Fruit fly (Drosophila melanogaster) whole organism, adult: Measurements from ENCODE around the gene PK1-R.

Experiments
- CG11617 ChIP-seq: fragments of 200-800 bp; sonication (Bioruptor generic); optimal IDR thresholded peaks from 2 replicates; lab custom pipeline; 2017; ENCODE audit warnings: mild to moderate bottlenecking, missing biosample characterization, missing genetic modification reagents, missing genetic modification characterization
- CG7045 ChIP-seq: fragments of 200-800 bp; sonication (Bioruptor generic); optimal IDR thresholded peaks from 2 replicates; lab custom pipeline; 2017; ENCODE audit warnings: missing biosample characterization, mild to moderate bottlenecking, missing genetic modification characterization
- CG7101 ChIP-seq: fragments of 200-800 bp; sonication (Bioruptor generic); optimal IDR thresholded peaks from 2 replicates; lab custom pipeline; 2018; ENCODE audit warnings: missing biosample characterization, mild to moderate bottlenecking, missing genetic modification characterization, moderate library complexity
- Crg-1 ChIP-seq: fragments of 200-800 bp; sonication (Bioruptor generic); optimal IDR thresholded peaks from 2 replicates; lab custom pipeline; 2016; ENCODE audit warnings: missing biosample characterization, missing genetic modification characterization
- Mnt ChIP-seq: fragments of 200-800 bp; sonication (Bioruptor generic); optimal IDR thresholded peaks from 2 replicates; lab custom pipeline; 2016; ENCODE audit warnings: missing biosample characterization, mild to moderate bottlenecking, missing genetic modification characterization
- bab1 ChIP-seq: fragments of 200-800 bp; sonication (Bioruptor generic); optimal IDR thresholded peaks from 3 replicates; lab custom pipeline; 2019; ENCODE audit warnings: missing biosample characterization, mild to moderate bottlenecking, missing genetic modification characterization, moderate library complexity
- cic ChIP-seq: fragments of 200-800 bp; sonication (Bioruptor generic); optimal IDR thresholded peaks from 2 replicates; lab custom pipeline; 2017; ENCODE audit warnings: missing biosample characterization, mild to moderate bottlenecking, missing genetic modification characterization, moderate library complexity
- cnc ChIP-seq, 2 experiments: fragments of >200 bp; optimal IDR thresholded peaks; 2 replicates each; lab custom pipeline; 2017
- kay ChIP-seq: fragments of 200-800 bp; sonication (Bioruptor generic); peaks from one replicate; lab custom pipeline; 2016; ENCODE audit warnings: missing biosample characterization, missing genetic modification characterization, borderline replicate concordance
- pad ChIP-seq: fragments of 200-800 bp; sonication (Bioruptor generic); optimal IDR thresholded peaks from 3 replicates; lab custom pipeline; 2017; ENCODE audit warnings: missing biosample characterization, missing genetic modification characterization, mild to moderate bottlenecking, moderate library complexity, missing genetic modification reagents
- toe ChIP-seq: fragments of 200-800 bp; sonication (Bioruptor generic); optimal IDR thresholded peaks from 2 replicates; lab custom pipeline; 2016; ENCODE audit warnings: missing biosample characterization, missing genetic modification characterization

- TF ChIP-seq CG7045 (GFP tag; lab: Kevin White, UChicago), result no peak
- TF ChIP-seq cnc (optimal IDR thresholded peaks at IDR 0.05; lab: Kevin White, UChicago), result no peak
- no peak for TF ChIP-seq kay (GFP tag; lab: Kevin White, UChicago)
- no peak for TF ChIP-seq pad (GFP tag; lab: Kevin White, UChicago)
- no peak for TF ChIP-seq toe (GFP tag; lab: Kevin White, UChicago)
- no peak for TF ChIP-seq CG7101 (tag; lab: Kevin White, UChicago)
- TF ChIP-seq Mnt (GFP tag; lab: Kevin White, UChicago), result no peak
- no peak for TF ChIP-seq cic (GFP tag; lab: Kevin White, UChicago)
- no peak for TF ChIP-seq bab1 (GFP tag; lab: Kevin White, UChicago)
- TF ChIP-seq Crg-1 (GFP tag; lab: Kevin White, UChicago), result no peak
- no peak for TF ChIP-seq CG11617 (GFP tag; lab: Kevin White, UChicago)
Measured at dm6 chr3R:14152550-14152949, 49.6 kb upstream of the PK1-R start, which contains the start of gene CG42500.
